Fruit fly (Drosophila melanogaster): ENCODE measurements around the gene sba.

The sba gene

DNA sequence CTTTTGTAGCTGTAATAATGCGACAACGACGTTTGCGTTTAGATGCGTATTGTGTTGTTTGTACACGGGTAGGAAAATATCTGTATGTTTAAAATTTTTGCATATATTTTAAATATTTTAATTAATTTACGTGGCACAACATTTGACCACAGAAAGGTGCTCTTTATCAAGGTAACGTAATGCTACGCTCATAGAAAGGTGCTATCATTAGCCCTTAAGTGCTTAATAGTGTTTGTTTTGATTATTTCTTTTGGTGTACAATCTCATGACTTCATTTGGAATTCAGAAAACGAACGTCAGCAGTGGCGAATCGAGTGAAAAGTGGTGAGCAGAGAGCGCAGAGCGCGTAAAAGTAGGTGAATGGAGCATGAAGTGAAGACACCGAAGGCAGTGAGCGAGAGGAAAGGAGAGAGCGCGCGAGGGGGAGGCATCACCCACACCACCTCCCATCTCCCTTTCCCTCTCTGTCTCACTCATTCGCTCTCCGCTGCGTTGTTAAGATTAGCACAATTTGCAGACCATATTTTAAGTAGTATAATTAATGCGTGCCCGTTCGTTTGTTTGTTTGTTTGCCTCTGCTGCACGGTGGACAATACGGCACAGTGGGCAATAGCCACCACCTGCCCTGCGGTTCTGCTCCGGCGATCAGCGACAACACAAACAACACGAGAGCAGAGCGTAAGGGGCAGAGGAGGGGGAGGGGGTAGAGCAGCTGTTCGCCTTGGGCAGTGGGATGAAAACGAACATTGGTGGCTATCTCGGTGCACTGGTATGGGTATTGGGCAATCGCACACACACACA is 872 bp downstream of the sba start (continued):
- TF ChIP-seq HLH4C (GFP tag; IDR thresholded peaks at IDR 0.05; ENCODE audit: partially characterized antibody) (no peak), CG3065 (GFP tag; optimal IDR thresholded peaks at IDR 0.05) (no peak), Meics (GFP tag; optimal IDR thresholded peaks at IDR 0.05) (peak; percentile 5), Awh (GFP tag; IDR thresholded peaks at IDR 0.05) (peak; percentile 54; the same call in 1 of the 2 replicates), CG34422 (GFP tag; IDR thresholded peaks at IDR 0.05) (peak; percentile 67; the same call in 2 of the 3 replicates), vfl (GFP tag; optimal IDR thresholded peaks at IDR 0.05) (no peak), schlank (tag; optimal IDR thresholded peaks at IDR 0.05) (peak; percentile 19), CG7786 (GFP tag; optimal IDR thresholded peaks at IDR 0.05) (no peak), CG13296 (GFP tag; optimal IDR thresholded peaks at IDR 0.05) (no peak), btn (GFP tag; optimal IDR thresholded peaks at IDR 0.05) (peak; percentile 42), pb (GFP tag; optimal IDR thresholded peaks at IDR 0.05) (peak; percentile 23), seq (GFP tag; IDR thresholded peaks at IDR 0.05) (no peak), grau (tag; optimal IDR thresholded peaks at IDR 0.05) (peak; percentile 49), CG6765 (GFP tag; optimal IDR thresholded peaks at IDR 0.05) (no peak), CG5180 (GFP tag; optimal IDR thresholded peaks at IDR 0.05) (peak; percentile 18), CG15514 (GFP tag; optimal IDR thresholded peaks at IDR 0.05) (peak; percentile 26), CG18764 (GFP tag; optimal IDR thresholded peaks at IDR 0.05) (no peak), CG3995 (GFP tag; optimal IDR thresholded peaks at IDR 0.05) (no peak), ap (GFP tag; IDR thresholded peaks at IDR 0.05) (0 out of 2 replicates have a peak, but pooled peaks have one; percentile 40), ci (GFP tag; IDR thresholded peaks at IDR 0.05) (peak; percentile 57; the same call in 1 of the 3 replicates), CG17361 (GFP tag; IDR thresholded peaks at IDR 0.05) (peak; percentile 59; the same call in 2 of the 3 replicates), CG12391 (tag; optimal IDR thresholded peaks at IDR 0.05) (peak; percentile 37), sna (GFP tag; IDR thresholded peaks at IDR 0.05; ENCODE audit: partially characterized antibody) (no peak), ftz-f1 (GFP tag; optimal IDR thresholded peaks at IDR 0.05) (peak; percentile 90), CG5245 (GFP tag; optimal IDR thresholded peaks at IDR 0.05) (no peak), bbx (GFP tag; IDR thresholded peaks at IDR 0.05; ENCODE audit: partially characterized antibody) (peak; percentile 50), CG8089 (GFP tag; optimal IDR thresholded peaks at IDR 0.05) (no peak), CG14965 (GFP tag; optimal IDR thresholded peaks at IDR 0.05; ENCODE audit: borderline replicate concordance) (no peak), az2 (GFP tag; optimal IDR thresholded peaks at IDR 0.05) (peak; percentile 48), maf-S (GFP tag; optimal IDR thresholded peaks at IDR 0.05) (no peak), cato (GFP tag; optimal IDR thresholded peaks at IDR 0.05; ENCODE audit: borderline replicate concordance) (no peak), cwo (GFP tag; optimal IDR thresholded peaks at IDR 0.05) (peak; percentile 15), Doc3 (GFP tag; IDR thresholded peaks at IDR 0.05; ENCODE audit: partially characterized antibody) (no peak), CG6654 (GFP tag; optimal IDR thresholded peaks at IDR 0.05) (no peak), mam (GFP tag; optimal IDR thresholded peaks at IDR 0.05) (peak; percentile 1), dan (GFP tag; IDR thresholded peaks at IDR 0.05) (no peak), HmgZ (tag; optimal IDR thresholded peaks at IDR 0.05) (peak; percentile 53), CG7372 (GFP tag; IDR thresholded peaks at IDR 0.05) (peak; percentile 11; the same call in 1 of the 2 replicates), shn (GFP tag; optimal IDR thresholded peaks at IDR 0.05) (peak; percentile 2), Dref (GFP tag; IDR thresholded peaks at IDR 0.05) (no peak), HLH3B (GFP tag; IDR thresholded peaks at IDR 0.05) (peak; percentile 39; the same call in 1 of the 2 replicates), tgo (GFP tag; IDR thresholded peaks at IDR 0.05) (peak; percentile 28; the same call in 1 of the 3 replicates), grn (GFP tag; optimal IDR thresholded peaks at IDR 0.05) (peak; percentile 3), Mes4 (GFP tag; optimal IDR thresholded peaks at IDR 0.05) (no peak), Nf-YB (GFP tag; optimal IDR thresholded peaks at IDR 0.05) (no peak), CG17912 (GFP tag; optimal IDR thresholded peaks at IDR 0.05) (no peak), E2f1 (GFP tag; IDR thresholded peaks at IDR 0.05) (peak; percentile 66), repo (GFP tag; optimal IDR thresholded peaks at IDR 0.05) (no peak), CG4730 (GFP tag; IDR thresholded peaks at IDR 0.05) (peak; percentile 48; the same call in 1 of the 2 replicates)

Measured in whole organism, embryonic.